Worm (Caenorhabditis elegans) whole organism, L3 larva: Measurements from ENCODE around the gene btb-22.

Experiments used
- aly-2 ChIP-seq: fragments of 150-350 bp; optimal IDR thresholded peaks from 2 replicates; lab custom pipeline; 2014; ENCODE audit warnings: missing biosample characterization, missing genetic modification characterization
- ceh-16 ChIP-seq: sonication (generic microtip); optimal IDR thresholded peaks from 2 replicates; lab custom pipeline; 2017; ENCODE audit warnings: missing biosample characterization, missing genetic modification characterization
- ceh-28 ChIP-seq: fragments of 150-350 bp; optimal IDR thresholded peaks from 2 replicates; lab custom pipeline; 2014; ENCODE audit warnings: missing biosample characterization, missing genetic modification reagents, missing genetic modification characterization
- ceh-9 ChIP-seq: sonication (generic microtip); optimal IDR thresholded peaks from 2 replicates; lab custom pipeline; 2018; ENCODE audit warnings: missing biosample characterization, missing genetic modification characterization
- daf-12 ChIP-seq: fragments of 150-350 bp; optimal IDR thresholded peaks from 2 replicates; lab custom pipeline; 2014; ENCODE audit warnings: missing biosample characterization, missing genetic modification reagents, missing genetic modification characterization
- egl-27 ChIP-seq: sonication (generic microtip); optimal IDR thresholded peaks from 4 replicates; lab custom pipeline; 2017; ENCODE audit warnings: missing biosample characterization, missing genetic modification reagents, missing genetic modification characterization
- egl-5 ChIP-seq: fragments of 150-350 bp; optimal IDR thresholded peaks from 2 replicates; lab custom pipeline; 2017; ENCODE audit warnings: missing biosample characterization, missing genetic modification reagents, missing genetic modification characterization, inconsistent platforms
- elt-2 ChIP-seq: sonication (generic microtip); optimal IDR thresholded peaks from 2 replicates; lab custom pipeline; 2016; ENCODE audit warnings: missing genetic modification reagents, mild to moderate bottlenecking, missing genetic modification characterization, missing compliant biosample characterization
- elt-3 ChIP-seq, 3 experiments: fragments of 150-350 bp in 1 of 3; sonication (generic microtip) in 2 of 3; optimal IDR thresholded peaks; 2 replicates in 2 of 3; 4 replicates in 1 of 3; lab custom pipeline; 2014 to 2017; ENCODE audit warnings: missing biosample characterization in 3 of 3, missing genetic modification characterization in 3 of 3
- eor-1 ChIP-seq, 2 experiments: fragments of 150-350 bp; optimal IDR thresholded peaks; 2 replicates each; lab custom pipeline; 2014 to 2018; ENCODE audit warnings: missing biosample characterization in 2 of 2, missing genetic modification characterization in 2 of 2
- fkh-10 ChIP-seq: sonication (generic microtip); optimal IDR thresholded peaks from 2 replicates; lab custom pipeline; 2017; ENCODE audit warnings: missing biosample characterization, missing genetic modification reagents, missing genetic modification characterization
- fkh-2 ChIP-seq: fragments of 150-350 bp; optimal IDR thresholded peaks from 2 replicates; lab custom pipeline; 2014; ENCODE audit warnings: missing biosample characterization, missing genetic modification reagents, missing genetic modification characterization
- hmg-11 ChIP-seq: sonication (generic microtip); optimal IDR thresholded peaks from 2 replicates; lab custom pipeline; 2016; ENCODE audit warnings: missing genetic modification characterization, missing compliant biosample characterization
- jun-1 ChIP-seq: fragments of 150-350 bp; optimal IDR thresholded peaks from 2 replicates; lab custom pipeline; 2014; ENCODE audit warnings: missing biosample characterization, missing genetic modification reagents, missing genetic modification characterization
- lin-39 ChIP-seq: fragments of 150-350 bp; optimal IDR thresholded peaks from 2 replicates; lab custom pipeline; 2018; ENCODE audit warnings: missing biosample characterization, missing genetic modification reagents, missing genetic modification characterization
- mdl-1 ChIP-seq: fragments of 150-350 bp; optimal IDR thresholded peaks from 2 replicates; lab custom pipeline; 2014; ENCODE audit warnings: missing biosample characterization, missing genetic modification characterization
- nhr-11 ChIP-seq: fragments of 150-350 bp; optimal IDR thresholded peaks from 2 replicates; lab custom pipeline; 2014; ENCODE audit warnings: missing biosample characterization, missing genetic modification characterization
- nhr-12 ChIP-seq: fragments of 150-350 bp; optimal IDR thresholded peaks from 2 replicates; lab custom pipeline; 2014; ENCODE audit warnings: missing biosample characterization, missing genetic modification characterization
- nhr-23 ChIP-seq: fragments of 150-350 bp; optimal IDR thresholded peaks from 2 replicates; lab custom pipeline; 2014; ENCODE audit warnings: missing biosample characterization, missing genetic modification reagents, missing genetic modification characterization
- nhr-25 ChIP-seq: sonication (generic microtip); optimal IDR thresholded peaks from 2 replicates; lab custom pipeline; 2017; ENCODE audit warnings: missing biosample characterization, missing genetic modification characterization
- nhr-28 ChIP-seq: fragments of 150-350 bp; optimal IDR thresholded peaks from 2 replicates; lab custom pipeline; 2014; ENCODE audit warnings: missing biosample characterization, missing genetic modification characterization
- nhr-43 ChIP-seq: sonication (generic microtip); optimal IDR thresholded peaks from 2 replicates; lab custom pipeline; 2016; ENCODE audit warnings: mild to moderate bottlenecking, missing genetic modification characterization, missing compliant biosample characterization; ENCODE audit not compliant: poor library complexity, severe bottlenecking
- nhr-67 ChIP-seq: fragments of 150-350 bp; optimal IDR thresholded peaks from 2 replicates; lab custom pipeline; 2014; ENCODE audit warnings: missing biosample characterization, missing genetic modification characterization
- nhr-76 ChIP-seq: fragments of 150-350 bp; sonication (generic microtip); optimal IDR thresholded peaks from 5 replicates; lab custom pipeline; 2014; ENCODE audit warnings: missing biosample characterization, missing genetic modification characterization
- nhr-77 ChIP-seq: fragments of 150-350 bp; optimal IDR thresholded peaks from 2 replicates; lab custom pipeline; 2014; ENCODE audit warnings: missing biosample characterization, missing genetic modification characterization
- pha-4 ChIP-seq: fragments of 150-350 bp; optimal IDR thresholded peaks from 2 replicates; lab custom pipeline; 2014; ENCODE audit warnings: missing biosample characterization, missing genetic modification reagents, missing genetic modification characterization
- sea-2 ChIP-seq: fragments of 150-350 bp; sonication (generic microtip); optimal IDR thresholded peaks from 4 replicates; lab custom pipeline; 2014; ENCODE audit warnings: missing biosample characterization, missing genetic modification reagents, missing genetic modification characterization
- snpc-4 ChIP-seq: fragments of 150-350 bp; optimal IDR thresholded peaks from 2 replicates; lab custom pipeline; 2014; ENCODE audit warnings: missing biosample characterization, missing genetic modification characterization
- zag-1 ChIP-seq: fragments of 150-350 bp; optimal IDR thresholded peaks from 2 replicates; lab custom pipeline; 2014; ENCODE audit warnings: missing biosample characterization, missing genetic modification characterization
- ztf-11 ChIP-seq: fragments of 150-350 bp; optimal IDR thresholded peaks from 2 replicates; lab custom pipeline; 2014; ENCODE audit warnings: missing biosample characterization, missing genetic modification characterization
- ztf-4 ChIP-seq: fragments of 150-350 bp; optimal IDR thresholded peaks from 2 replicates; lab custom pipeline; 2014; ENCODE audit warnings: missing biosample characterization, missing genetic modification characterization

btb-22 gene

DNA sequence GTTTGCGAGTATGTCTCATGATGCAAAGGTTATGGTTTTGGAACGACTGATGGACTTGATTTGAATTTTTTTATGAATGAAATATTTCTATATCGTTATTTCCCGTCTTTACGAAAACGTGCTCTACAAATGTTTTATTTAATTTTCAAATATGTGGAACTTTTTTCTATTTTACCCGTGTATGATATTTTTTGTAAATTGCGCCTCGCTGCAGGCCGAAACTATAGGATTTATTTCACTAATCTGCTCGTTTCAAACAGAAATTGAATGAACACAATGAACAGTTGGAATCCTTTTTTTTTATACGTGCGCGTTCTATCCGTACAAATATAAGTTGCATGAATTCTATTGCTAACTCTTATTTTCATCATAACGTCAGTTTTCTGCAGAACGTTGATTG, 1.6 kb upstream of the btb-22 start, which contains the start of gene btb-18:
Gene btb-18 (plus strand): TSS at position 301 of the 400 bp plus-strand sequence.
- TF ChIP-seq nhr-77 (tag; lab: Kevin White, UChicago) = no peak
- TF ChIP-seq ceh-28 = no peak
- TF ChIP-seq nhr-25 (tag; lab: Kevin White, UChicago) = no peak
- TF ChIP-seq snpc-4 (tag; lab: Kevin White, UChicago) = no peak
- TF ChIP-seq eor-1 (tag; optimal IDR thresholded peaks at IDR 0.05; lab: Kevin White, UChicago) = no peak
- TF ChIP-seq nhr-23 (tag; lab: Kevin White, UChicago) = no peak
- TF ChIP-seq, all 47 proteins: peak for 0

DNA sequence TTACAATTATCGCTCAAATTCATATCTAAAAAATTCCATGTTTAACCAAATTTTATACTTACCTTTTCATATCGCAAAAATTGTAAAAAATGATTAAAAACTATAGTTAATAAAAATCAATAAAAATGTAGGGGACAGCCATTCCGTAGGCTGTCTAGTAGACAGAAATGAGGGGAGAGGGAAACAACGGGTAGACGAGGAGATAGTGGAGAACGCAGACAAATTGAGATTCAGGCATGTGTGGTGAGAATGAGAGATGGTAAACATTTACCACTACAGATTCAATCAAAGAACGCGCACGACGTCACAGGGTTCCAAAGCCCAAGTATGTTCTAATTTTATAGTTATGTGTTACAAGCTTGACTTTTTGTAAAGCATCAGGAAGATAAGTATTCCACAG, 4.0 kb downstream of the btb-22 start:
- TF ChIP-seq ztf-4 (tag; lab: Kevin White, UChicago) (no peak), pha-4 (tag; lab: Kevin White, UChicago) (peak; percentile 45), ceh-9 (tag; lab: Kevin White, UChicago) (no peak), nhr-12 (tag; lab: Kevin White, UChicago) (no peak), ceh-16 (tag; lab: Kevin White, UChicago) (no peak), egl-27 (tag; lab: Kevin White, UChicago) (no peak), zag-1 (tag; lab: Kevin White, UChicago) (no peak), nhr-43 (no peak), elt-2 (peak; percentile 30), nhr-28 (no peak), mdl-1 (tag; lab: Kevin White, UChicago) (no peak), nhr-76 (tag; lab: Kevin White, UChicago) (no peak), sea-2 (GFP tag; lab: Kevin White, UChicago) (no peak), daf-12 (tag; lab: Kevin White, UChicago) (no peak), lin-39 (no peak), ceh-28 (peak; percentile 37), fkh-2 (no peak)

ce11 chrII:3310957-3311657, 11.6 kb downstream of the btb-22 start:
- peak; percentile 46 for TF ChIP-seq elt-2
- TF ChIP-seq egl-5 (tag; lab: Kevin White, UChicago) = no peak
- TF ChIP-seq sea-2 (GFP tag; lab: Kevin White, UChicago) = no peak

- TF ChIP-seq nhr-67 (no peak), elt-3 (tag; optimal IDR thresholded peaks at IDR 0.05; lab: Kevin White, UChicago) (no peak), sea-2 (GFP tag; lab: Kevin White, UChicago) (no peak), ceh-9 (tag; lab: Kevin White, UChicago) (no peak), daf-12 (tag; lab: Kevin White, UChicago) (no peak), eor-1 (tag; optimal IDR thresholded peaks at IDR 0.05; lab: Kevin White, UChicago) (no peak), lin-39 (no peak), elt-2 (no peak), nhr-28 (no peak), ztf-11 (tag; lab: Kevin White, UChicago) (no peak), fkh-10 (no peak)
Measured at ce11 chrII:3313442-3313841, 13.9 kb downstream of the btb-22 start, which contains the start of gene F39E9.6. Gene F39E9.6, minus strand, starts transcription at chrII:3313542.

DNA sequence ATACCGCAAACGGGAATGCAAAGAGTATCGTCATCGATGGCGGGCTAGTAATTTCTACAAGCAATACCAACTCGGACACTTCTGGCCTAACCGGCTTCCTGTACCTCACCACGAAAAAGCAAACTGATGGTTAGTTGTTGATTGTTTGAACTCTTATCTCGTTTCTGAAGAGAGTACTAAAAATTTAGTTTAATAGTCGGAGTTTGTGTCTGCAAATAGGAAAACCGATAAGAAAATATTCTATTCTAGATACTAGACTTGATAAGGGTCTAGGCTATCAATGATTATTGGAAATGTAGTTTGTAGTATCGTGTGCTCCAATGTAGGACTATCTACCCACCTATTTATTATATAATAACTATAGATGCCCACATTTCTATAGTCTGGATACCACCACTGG, 19.3 kb downstream of the btb-22 start:
- TF ChIP-seq elt-2 (peak; percentile 91), mdl-1 (tag; lab: Kevin White, UChicago) (no peak)

- TF ChIP-seq elt-2 = peak; percentile 63
- TF ChIP-seq nhr-77 (tag; lab: Kevin White, UChicago) = no peak
- no peak for TF ChIP-seq fkh-2
- TF ChIP-seq pha-4 (tag; lab: Kevin White, UChicago) = no peak
- no peak for TF ChIP-seq hmg-11 (tag; lab: Kevin White, UChicago)
- TF ChIP-seq, all 47 proteins: peak for 1
Measured at ce11 chrII:3322257-3322656, 22.7 kb downstream of the btb-22 start, which contains the start of gene Y46D2A.1. Gene Y46D2A.1, plus strand, starts transcription at chrII:3322557.

- TF ChIP-seq nhr-11 (tag; lab: Kevin White, UChicago) (no peak), aly-2 (no peak), jun-1 (no peak), elt-2 (peak; percentile 28)
Measured at ce11 chrII:3323179-3323578, 23.6 kb downstream of the btb-22 start, which contains the start of gene Y46D2A.2. Gene Y46D2A.2, minus strand, starts transcription at chrII:3323279.
